Worm (Caenorhabditis elegans) whole organism, L4/young adult: ENCODE measurements around the gene glt-3.

ENCODE experiments used
- W03F9.2 ChIP-seq: fragments of 150-350 bp; optimal IDR thresholded peaks from 2 replicates; lab custom pipeline; 2014; ENCODE audit warnings: missing biosample characterization, missing genetic modification characterization
- dao-5 ChIP-seq: sonication (generic microtip); optimal IDR thresholded peaks from 2 replicates; lab custom pipeline; 2016; ENCODE audit warnings: missing genotype, missing genetic modification characterization, moderate library complexity, missing compliant biosample characterization
- him-1 ChIP-seq: sonication (generic microtip); optimal IDR thresholded peaks from 2 replicates; lab custom pipeline; 2016; ENCODE audit warnings: missing genotype, missing genetic modification reagents, missing genetic modification characterization, missing compliant biosample characterization

The glt-3 gene

DNA sequence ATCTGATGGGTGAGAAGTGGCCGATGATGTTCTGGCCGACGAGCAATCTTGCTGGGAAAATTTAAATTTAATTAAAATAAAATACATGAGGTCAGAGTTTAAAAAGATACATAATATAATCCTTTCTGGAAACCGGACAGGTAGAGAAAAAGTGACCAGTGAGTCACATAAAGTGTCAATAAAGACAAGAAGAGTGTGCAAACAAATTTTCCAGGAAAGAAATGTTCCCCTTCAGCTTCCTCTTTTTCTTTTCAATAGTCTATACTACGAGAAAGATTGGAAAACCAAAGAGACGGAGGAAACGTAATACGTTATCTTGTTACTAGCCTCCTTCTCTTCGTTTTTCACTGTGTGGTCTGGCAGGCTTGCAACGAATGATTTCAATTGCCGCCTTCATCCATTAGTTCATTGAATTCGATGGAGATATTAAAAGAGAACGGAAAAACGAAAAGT, 20.5 kb downstream of the glt-3 start, which contains the start of gene tsp-12:
tsp-12 (minus strand) TSS at position 51 of the 453 bp plus-strand sequence.
- TF ChIP-seq W03F9.2 (tag; lab: Kevin White, UChicago) (no peak), dao-5 (tag; lab: Kevin White, UChicago) (no peak), him-1 (tag; lab: Kevin White, UChicago) (no peak)

- TF ChIP-seq W03F9.2 (tag; lab: Kevin White, UChicago): peak; percentile 63
- peak; percentile 7 for TF ChIP-seq him-1 (tag; lab: Kevin White, UChicago)
- TF ChIP-seq dao-5 (tag; lab: Kevin White, UChicago): no peak
Observed at ce11 chrIV:10151439-10151997, 21.5 kb downstream of the glt-3 start, which contains the start of gene copg-1. copg-1 (plus strand) TSS chrIV:10151947.

- no peak for TF ChIP-seq dao-5 (tag; lab: Kevin White, UChicago)
- TF ChIP-seq him-1 (tag; lab: Kevin White, UChicago): no peak
- no peak for TF ChIP-seq W03F9.2 (tag; lab: Kevin White, UChicago)
Observed at ce11 chrIV:10153479-10153878, 23.4 kb downstream of the glt-3 start.

ce11 chrIV:10155475-10155874, 25.4 kb downstream of the glt-3 start, which contains the start of gene ttr-54:
ttr-54 (plus strand) TSS chrIV:10155775.
- TF ChIP-seq him-1 (tag; lab: Kevin White, UChicago): no peak
- TF ChIP-seq W03F9.2 (tag; lab: Kevin White, UChicago): no peak
- no peak for TF ChIP-seq dao-5 (tag; lab: Kevin White, UChicago)

- TF ChIP-seq W03F9.2 (tag; lab: Kevin White, UChicago): no peak
- no peak for TF ChIP-seq dao-5 (tag; lab: Kevin White, UChicago)
- TF ChIP-seq him-1 (tag; lab: Kevin White, UChicago): no peak
Observed at ce11 chrIV:10157034-10157433, 27.0 kb downstream of the glt-3 start.

DNA sequence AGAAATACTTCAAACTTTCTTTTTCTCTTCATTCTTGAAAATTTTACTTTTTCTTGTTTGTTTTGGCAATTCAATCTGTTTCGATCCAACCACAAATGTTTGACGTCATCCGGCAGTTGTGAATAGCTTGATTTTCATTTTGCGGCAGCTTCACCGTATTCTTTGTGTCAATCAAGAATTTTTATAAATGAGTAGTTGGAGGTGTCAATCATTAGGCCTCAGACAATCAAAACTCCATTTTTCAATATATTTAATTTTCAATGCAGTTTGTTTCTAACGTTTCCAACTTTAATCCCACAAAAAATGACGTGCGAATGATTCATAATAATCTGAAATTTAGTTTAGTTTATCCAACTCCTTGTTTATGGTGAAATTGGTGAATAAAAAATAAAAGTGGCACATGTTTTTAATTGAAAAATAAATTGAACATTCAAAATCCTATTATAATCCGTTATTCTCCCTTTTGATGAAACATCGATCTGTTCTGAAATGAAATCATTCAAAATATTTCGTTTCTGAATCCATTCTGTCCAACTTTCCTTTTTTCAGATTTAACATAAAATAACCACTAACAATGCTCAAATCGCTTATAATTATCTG, 27.5 kb downstream of the glt-3 start, which contains the start of gene ttr-53:
ttr-53 (plus strand) TSS at position 550 of the 600 bp plus-strand sequence.
- TF ChIP-seq W03F9.2 (tag; lab: Kevin White, UChicago) (no peak), dao-5 (tag; lab: Kevin White, UChicago) (no peak), him-1 (tag; lab: Kevin White, UChicago) (no peak)

DNA sequence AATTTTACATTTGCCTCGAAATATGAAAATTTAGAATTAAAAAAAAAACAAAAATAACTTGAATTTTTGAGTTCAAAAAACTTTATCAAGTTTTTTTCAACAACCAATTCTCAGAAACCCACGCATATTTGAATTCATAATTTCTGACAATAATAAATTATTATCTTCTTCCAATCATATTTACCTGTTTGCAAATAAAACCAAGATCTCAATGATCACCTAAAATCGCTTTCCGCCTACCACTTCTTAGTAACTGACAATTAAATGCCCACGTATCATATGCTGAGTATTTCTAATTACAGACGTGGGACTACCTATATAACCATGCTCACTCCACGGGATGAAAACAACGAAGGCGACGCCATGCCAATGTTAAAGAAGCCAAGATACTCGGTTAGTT, 31.6 kb downstream of the glt-3 start, which contains the start of gene pps-1:
pps-1 (plus strand) TSS at position 301 of the 400 bp plus-strand sequence.
- no peak for TF ChIP-seq him-1 (tag; lab: Kevin White, UChicago)
- no peak for TF ChIP-seq W03F9.2 (tag; lab: Kevin White, UChicago)
- TF ChIP-seq dao-5 (tag; lab: Kevin White, UChicago): no peak

DNA sequence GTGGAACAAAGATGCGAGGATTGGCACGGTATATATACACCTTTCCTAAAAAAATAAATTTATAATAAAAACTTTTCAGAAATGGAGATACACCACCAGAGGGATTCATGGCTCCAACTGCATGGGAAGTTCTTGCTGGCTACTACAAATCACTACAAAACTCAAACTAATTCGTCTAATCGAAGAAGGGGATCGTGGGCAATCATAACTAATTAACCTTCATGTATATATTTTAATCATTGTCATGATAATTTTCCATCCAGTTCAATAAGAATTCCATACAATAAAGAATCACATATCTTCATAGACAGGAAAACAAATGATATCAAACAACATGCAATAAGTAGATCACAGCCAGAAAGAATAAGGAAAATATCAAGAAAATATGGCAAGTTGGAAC, 34.0 kb downstream of the glt-3 start:
- TF ChIP-seq him-1 (tag; lab: Kevin White, UChicago): no peak
- no peak for TF ChIP-seq W03F9.2 (tag; lab: Kevin White, UChicago)
- no peak for TF ChIP-seq dao-5 (tag; lab: Kevin White, UChicago)

ce11 chrIV:10170808-10171207, 40.8 kb downstream of the glt-3 start:
- TF ChIP-seq him-1 (tag; lab: Kevin White, UChicago): no peak
- no peak for TF ChIP-seq W03F9.2 (tag; lab: Kevin White, UChicago)
- no peak for TF ChIP-seq dao-5 (tag; lab: Kevin White, UChicago)

DNA sequence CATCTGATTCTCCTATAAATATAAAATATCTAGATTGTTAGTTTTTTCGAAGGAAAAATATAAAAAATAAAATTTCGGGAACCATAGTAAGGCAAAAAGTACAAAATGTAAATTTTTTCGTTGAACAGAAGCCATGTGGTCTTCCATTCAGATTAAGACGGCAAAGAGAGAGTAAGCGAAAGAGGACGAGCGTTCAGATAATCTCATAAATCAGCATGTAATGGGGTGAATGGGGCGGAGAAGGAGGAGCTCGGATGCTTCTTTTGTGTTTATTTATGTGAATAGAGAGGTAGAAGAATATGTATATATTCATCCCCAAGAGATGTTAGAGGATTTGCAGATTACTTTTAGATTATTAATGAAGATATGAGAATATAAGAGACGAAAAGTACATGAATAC, 44.3 kb downstream of the glt-3 start, which contains the start of gene pxf-1:
pxf-1 (minus strand) TSS at position 14 of the 400 bp plus-strand sequence.
- TF ChIP-seq dao-5 (tag; lab: Kevin White, UChicago) (no peak), him-1 (tag; lab: Kevin White, UChicago) (no peak), W03F9.2 (tag; lab: Kevin White, UChicago) (no peak)

DNA sequence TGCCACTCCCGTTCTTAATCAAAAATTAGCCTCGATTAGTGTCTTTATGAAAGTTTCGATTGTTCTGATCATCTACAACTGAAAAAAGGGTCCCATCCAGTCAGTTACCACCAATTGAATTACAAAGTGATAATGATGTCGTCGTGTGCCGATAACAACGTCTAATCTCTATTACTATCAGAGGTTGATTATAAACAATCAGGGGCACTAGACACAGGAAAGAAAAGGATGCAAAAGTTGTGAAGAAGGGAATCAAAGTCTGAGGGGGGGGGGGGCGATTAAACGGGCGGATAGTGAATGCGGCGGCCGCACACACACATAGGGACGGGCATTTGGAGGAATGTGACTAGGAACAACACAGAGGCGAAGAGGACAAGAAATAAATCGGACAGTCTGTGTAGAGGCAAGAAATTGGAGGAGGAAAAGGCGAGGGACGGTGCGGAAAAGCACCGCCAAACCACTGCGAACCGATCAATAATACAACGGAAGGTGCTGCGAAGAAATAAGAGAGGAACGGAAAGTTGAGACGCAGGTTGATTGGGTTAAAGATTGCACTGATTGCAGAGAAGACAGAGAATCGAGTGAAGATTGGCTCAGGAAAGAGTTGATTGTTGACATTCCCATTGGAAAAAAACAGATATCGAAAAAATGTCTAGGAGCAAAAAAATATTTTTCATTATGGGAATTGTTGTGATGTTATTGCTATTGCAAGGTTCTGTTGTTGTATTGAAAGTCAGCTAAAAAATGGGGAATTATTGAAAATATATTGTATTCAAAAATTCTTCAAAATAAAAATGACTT, 45.1 kb downstream of the glt-3 start:
- TF ChIP-seq W03F9.2 (tag; lab: Kevin White, UChicago): no peak
- no peak for TF ChIP-seq dao-5 (tag; lab: Kevin White, UChicago)
- no peak for TF ChIP-seq him-1 (tag; lab: Kevin White, UChicago)

- TF ChIP-seq dao-5 (tag; lab: Kevin White, UChicago) (no peak), him-1 (tag; lab: Kevin White, UChicago) (peak; percentile 8), W03F9.2 (tag; lab: Kevin White, UChicago) (peak; percentile 74)
Observed at ce11 chrIV:10176252-10176730, 46.2 kb downstream of the glt-3 start, which contains the start of gene rack-1. rack-1 (plus strand) TSS chrIV:10176680.
